Fruit fly (Drosophila melanogaster): ENCODE data around the gene CG15545.

The CG15545 gene

dm6 chr3R:30872301-30873044 is at the start of gene CG15545 (continued):
- TF ChIP-seq fd59A (GFP tag; optimal IDR thresholded peaks at IDR 0.05) (no peak), dsx (GFP tag; optimal IDR thresholded peaks at IDR 0.05; ENCODE audit: poor library complexity, severe bottlenecking) (no peak), lz (GFP tag; optimal IDR thresholded peaks at IDR 0.05) (no peak), acj6 (GFP tag; optimal IDR thresholded peaks at IDR 0.05) (no peak), topi (GFP tag; optimal IDR thresholded peaks at IDR 0.05) (no peak), Eip75B (GFP tag; optimal IDR thresholded peaks at IDR 0.05) (no peak), CG3032 (tag; optimal IDR thresholded peaks at IDR 0.05) (no peak), CG10631 (GFP tag; optimal IDR thresholded peaks at IDR 0.05) (no peak), CG8632 (GFP tag; optimal IDR thresholded peaks at IDR 0.05) (no peak)

- TF ChIP-seq fkh (GFP tag; optimal IDR thresholded peaks at IDR 0.05) (peak; percentile 89), spab (GFP tag; optimal IDR thresholded peaks at IDR 0.05) (no peak), svp (GFP tag) (peak; percentile 24)
Measured at dm6 chr3R:30918872-30919271, 46.7 kb upstream of the CG15545 start.

dm6 chr3R:30916024-30916423 is 43.9 kb upstream of the CG15545 start:
- no peak for TF ChIP-seq Eip93F (GFP tag; optimal IDR thresholded peaks at IDR 0.05)
- no peak for TF ChIP-seq Hr4 (GFP tag; optimal IDR thresholded peaks at IDR 0.05)
- no peak for TF ChIP-seq Eip78C (GFP tag)

- TF ChIP-seq dsx (GFP tag; optimal IDR thresholded peaks at IDR 0.05; ENCODE audit: poor library complexity, severe bottlenecking): no peak
- TF ChIP-seq CG32006 (GFP tag; optimal IDR thresholded peaks at IDR 0.05): no peak
- TF ChIP-seq Met (GFP tag; optimal IDR thresholded peaks at IDR 0.05): no peak
- no peak for TF ChIP-seq pdm3 (GFP tag; optimal IDR thresholded peaks at IDR 0.05)
- TF ChIP-seq fkh (GFP tag; optimal IDR thresholded peaks at IDR 0.05): peak; percentile 77
- 0 out of 3 replicates have a peak, but pooled peaks have one; percentile 30 for TF ChIP-seq CG6163 (GFP tag; IDR thresholded peaks at IDR 0.05)
Measured at dm6 chr3R:30915235-30915634, 43.1 kb upstream of the CG15545 start.

- TF ChIP-seq Blimp-1 (GFP tag; optimal IDR thresholded peaks at IDR 0.05) (no peak), CG6163 (GFP tag; IDR thresholded peaks at IDR 0.05) (0 out of 3 replicates have a peak, but pooled peaks have one; percentile 13), CG11762 (GFP tag; optimal IDR thresholded peaks at IDR 0.05; ENCODE audit: insufficient read depth) (no peak)
Measured at dm6 chr3R:30913704-30914103, 41.6 kb upstream of the CG15545 start.

- no peak for TF ChIP-seq achi (GFP tag; optimal IDR thresholded peaks at IDR 0.05)
- peak; percentile 95 for TF ChIP-seq fkh (GFP tag; optimal IDR thresholded peaks at IDR 0.05)
- peak; percentile 57 for TF ChIP-seq CG6163 (GFP tag; IDR thresholded peaks at IDR 0.05)
- TF ChIP-seq OdsH (GFP tag; optimal IDR thresholded peaks at IDR 0.05): no peak
- TF ChIP-seq lz (GFP tag; optimal IDR thresholded peaks at IDR 0.05): no peak
- TF ChIP-seq CG31627 (GFP tag; optimal IDR thresholded peaks at IDR 0.05): no peak
- TF ChIP-seq CG11294 (GFP tag; IDR thresholded peaks at IDR 0.05): no peak
- TF ChIP-seq CG1621 (tag; optimal IDR thresholded peaks at IDR 0.05): peak; percentile 58
- no peak for TF ChIP-seq Hr39 (GFP tag; optimal IDR thresholded peaks at IDR 0.05)
- TF ChIP-seq Sox14 (GFP tag; optimal IDR thresholded peaks at IDR 0.05): peak; percentile 31
- TF ChIP-seq cyc (GFP tag; optimal IDR thresholded peaks at IDR 0.05): no peak
- TF ChIP-seq CG3919 (GFP tag; optimal IDR thresholded peaks at IDR 0.05): peak; percentile 21
- peak; percentile 57 for TF ChIP-seq svp (GFP tag)
- no peak for TF ChIP-seq Blimp-1 (GFP tag; optimal IDR thresholded peaks at IDR 0.05)
- TF ChIP-seq CG8119 (GFP tag; IDR thresholded peaks at IDR 0.05): no peak
- TF ChIP-seq fd85E (GFP tag; optimal IDR thresholded peaks at IDR 0.05): no peak
- TF ChIP-seq CG11902 (GFP tag; optimal IDR thresholded peaks at IDR 0.05): no peak
- no peak for TF ChIP-seq Met (GFP tag; optimal IDR thresholded peaks at IDR 0.05)
- TF ChIP-seq Eip93F (GFP tag; optimal IDR thresholded peaks at IDR 0.05): no peak
- TF ChIP-seq CG16779 (tag; optimal IDR thresholded peaks at IDR 0.05): no peak
- no peak for TF ChIP-seq Eip75B (GFP tag; optimal IDR thresholded peaks at IDR 0.05)
- no peak for TF ChIP-seq CG10669 (GFP tag; optimal IDR thresholded peaks at IDR 0.05)
- no peak for TF ChIP-seq esn (GFP tag; optimal IDR thresholded peaks at IDR 0.05)
- no peak for TF ChIP-seq fd59A (GFP tag; optimal IDR thresholded peaks at IDR 0.05)
Measured at dm6 chr3R:30912402-30912801, 40.3 kb upstream of the CG15545 start, which contains the start of gene Ptx1. Gene Ptx1, plus strand, starts transcription at chr3R:30912754.
